Worm (Caenorhabditis elegans) whole organism, L3 larva: ENCODE data around the gene ltah-1.1.

Experiments used
- aly-2 ChIP-seq: fragments of 150-350 bp; optimal IDR thresholded peaks from 2 replicates; lab custom pipeline; 2014; ENCODE audit warnings: missing biosample characterization, missing genetic modification characterization
- ama-1 ChIP-seq: fragments of 150-350 bp; optimal IDR thresholded peaks from 2 replicates; lab custom pipeline; 2018
- ceh-16 ChIP-seq: sonication (generic microtip); optimal IDR thresholded peaks from 2 replicates; lab custom pipeline; 2017; ENCODE audit warnings: missing biosample characterization, missing genetic modification characterization
- ceh-28 ChIP-seq: fragments of 150-350 bp; optimal IDR thresholded peaks from 2 replicates; lab custom pipeline; 2014; ENCODE audit warnings: missing biosample characterization, missing genetic modification reagents, missing genetic modification characterization
- ceh-9 ChIP-seq: sonication (generic microtip); optimal IDR thresholded peaks from 2 replicates; lab custom pipeline; 2018; ENCODE audit warnings: missing biosample characterization, missing genetic modification characterization
- elt-2 ChIP-seq: sonication (generic microtip); optimal IDR thresholded peaks from 2 replicates; lab custom pipeline; 2016; ENCODE audit warnings: missing genetic modification reagents, mild to moderate bottlenecking, missing genetic modification characterization, missing compliant biosample characterization
- elt-3 ChIP-seq, 3 experiments: fragments of 150-350 bp in 1 of 3; sonication (generic microtip) in 2 of 3; optimal IDR thresholded peaks; 2 replicates in 2 of 3; 4 replicates in 1 of 3; lab custom pipeline; 2014 to 2017; ENCODE audit warnings: missing biosample characterization in 3 of 3, missing genetic modification characterization in 3 of 3
- fos-1 ChIP-seq: fragments of 150-350 bp; optimal IDR thresholded peaks from 2 replicates; lab custom pipeline; 2014; ENCODE audit warnings: missing biosample characterization, missing genetic modification characterization
- nhr-11 ChIP-seq: fragments of 150-350 bp; optimal IDR thresholded peaks from 2 replicates; lab custom pipeline; 2014; ENCODE audit warnings: missing biosample characterization, missing genetic modification characterization
- unc-62 ChIP-seq: fragments of 150-350 bp; sonication (generic microtip); optimal IDR thresholded peaks from 4 replicates; lab custom pipeline; 2014; ENCODE audit warnings: missing biosample characterization, missing genetic modification reagents, missing genetic modification characterization

DNA sequence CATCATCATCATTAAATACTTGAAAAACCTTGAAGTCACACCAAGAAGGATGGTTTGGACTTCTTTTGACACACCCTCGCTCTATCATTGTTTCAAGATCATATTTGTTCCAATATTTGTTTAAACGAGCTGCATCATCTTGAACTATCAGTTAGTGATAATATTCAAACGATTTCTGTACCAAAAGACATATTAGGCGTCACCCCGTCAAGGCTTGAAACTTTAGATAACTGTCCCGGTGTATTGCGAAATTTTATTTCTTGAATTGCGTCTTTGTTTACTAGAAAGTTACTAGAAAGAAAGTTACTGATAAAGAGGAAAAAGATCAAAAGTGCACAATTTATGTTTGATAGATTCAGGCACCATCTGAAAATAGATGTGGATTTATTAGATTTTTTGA, 26.5 kb downstream of the ltah-1.1 start:
- no peak for TF ChIP-seq elt-3 (tag; optimal IDR thresholded peaks at IDR 0.05; lab: Kevin White, UChicago)
- TF ChIP-seq ceh-16, result no peak
- no peak for TF ChIP-seq ceh-28
- TF ChIP-seq elt-2 (tag; lab: Kevin White, UChicago), result peak; percentile 87
- no peak for TF ChIP-seq nhr-11 (tag; lab: Kevin White, UChicago)
- no peak for TF ChIP-seq aly-2 (tag; lab: Kevin White, UChicago)
- TF ChIP-seq unc-62, result no peak
- no peak for TF ChIP-seq fos-1 (tag; lab: Kevin White, UChicago)
- TF ChIP-seq ceh-9 (tag; lab: Kevin White, UChicago), result no peak
- no peak for TF ChIP-seq ama-1 (lab: Kevin White, UChicago)
